Fruit fly (Drosophila melanogaster) whole organism, embryonic: ENCODE measurements around the gene Adar.

Experiments
- CG17359 ChIP-seq: fragments of 200-800 bp; sonication (Bioruptor generic); optimal IDR thresholded peaks from 3 replicates; lab custom pipeline; 2018; ENCODE audit warnings: missing biosample characterization, mild to moderate bottlenecking, missing genetic modification characterization, moderate library complexity
- CG4707 ChIP-seq: fragments of 200-800 bp; sonication (Bioruptor generic); optimal IDR thresholded peaks from 2 replicates; lab custom pipeline; 2018; ENCODE audit warnings: missing biosample characterization, mild to moderate bottlenecking, missing genetic modification characterization, moderate library complexity

DNA sequence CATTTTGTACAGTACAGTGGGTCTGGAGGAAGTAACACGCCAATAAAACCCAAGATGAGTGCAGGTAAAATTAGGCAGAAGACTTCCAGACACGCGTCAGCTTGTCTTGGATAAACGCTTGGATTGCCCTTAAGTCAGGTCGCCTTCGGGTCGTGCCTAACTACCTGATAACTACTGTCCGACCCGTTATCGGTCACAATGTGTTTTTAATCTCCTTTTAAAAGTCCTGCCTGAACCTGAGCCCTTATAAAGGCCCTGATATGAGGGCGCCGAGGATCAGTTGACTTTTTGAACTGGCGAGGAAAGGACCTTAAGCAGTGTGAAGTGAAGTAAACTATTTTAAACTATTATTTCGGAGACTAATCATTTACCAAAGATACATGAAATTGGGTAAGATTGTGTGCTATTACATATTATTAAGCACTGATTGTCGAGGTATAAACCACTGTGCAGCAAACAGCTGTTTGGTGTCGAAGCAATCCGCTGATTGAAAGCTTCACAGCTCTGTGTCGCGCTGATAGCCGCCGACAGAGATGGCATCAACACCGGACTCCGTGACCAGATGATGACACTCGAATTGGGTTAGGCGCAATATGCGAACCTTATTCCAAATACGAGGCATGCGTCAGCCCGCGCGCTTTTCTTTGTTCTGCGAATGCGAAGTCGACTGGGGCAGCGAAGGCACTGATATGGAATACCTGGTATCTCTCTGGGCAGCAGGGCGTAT is 50.5 kb downstream of the Adar start:
- TF ChIP-seq CG4707 (GFP tag; lab: Kevin White, UChicago) (no peak), CG17359 (tag; lab: Kevin White, UChicago) (no peak)
